Worm (Caenorhabditis elegans) whole organism, L1 larva: ENCODE data around the gene mup-2.

Source experiments
- C04F5.9 ChIP-seq: sonication (generic microtip); optimal IDR thresholded peaks from 2 replicates; lab custom pipeline; 2016; ENCODE audit warnings: missing genetic modification characterization, missing compliant biosample characterization
- C16A3.4 ChIP-seq: fragments of 150-350 bp; optimal IDR thresholded peaks from 2 replicates; lab custom pipeline; 2014; ENCODE audit warnings: missing biosample characterization, missing genetic modification characterization
- C34B4.2 ChIP-seq: sonication (generic microtip); optimal IDR thresholded peaks from 2 replicates; lab custom pipeline; 2017; ENCODE audit warnings: mild to moderate bottlenecking, missing genetic modification characterization, missing compliant biosample characterization
- Y116A8C.19 ChIP-seq: sonication (generic microtip); optimal IDR thresholded peaks from 2 replicates; lab custom pipeline; 2016; ENCODE audit warnings: missing compliant biosample characterization, missing genetic modification characterization, borderline replicate concordance
- alr-1 ChIP-seq: fragments of 200-800 bp; sonication (Bioruptor generic); optimal IDR thresholded peaks from 2 replicates; lab custom pipeline; 2018; ENCODE audit warnings: borderline replicate concordance, mild to moderate bottlenecking, missing genetic modification characterization, missing compliant biosample characterization
- ama-1 ChIP-seq: fragments of 150-350 bp; optimal IDR thresholded peaks from 2 replicates; lab custom pipeline; 2014
- blmp-1 ChIP-seq: fragments of 150-350 bp; optimal IDR thresholded peaks from 2 replicates; lab custom pipeline; 2014; ENCODE audit warnings: missing biosample characterization, missing genetic modification characterization
- ceh-63 ChIP-seq: fragments of 200-800 bp; sonication (Bioruptor generic); optimal IDR thresholded peaks from 2 replicates; lab custom pipeline; 2018; ENCODE audit warnings: mild to moderate bottlenecking, missing genetic modification characterization, missing compliant biosample characterization
- ceh-8 ChIP-seq: fragments of 200-800 bp; sonication (Bioruptor generic); optimal IDR thresholded peaks from 2 replicates; lab custom pipeline; 2018; ENCODE audit warnings: mild to moderate bottlenecking, missing genetic modification characterization, moderate library complexity, missing compliant biosample characterization
- ceh-82 ChIP-seq, 3 experiments: fragments of 150-350 bp in 1 of 3; sonication (generic microtip) in 2 of 3; optimal IDR thresholded peaks; 2 replicates each; lab custom pipeline; 2014 to 2017; ENCODE audit warnings: missing biosample characterization in 3 of 3, missing genetic modification characterization in 3 of 3
- ceh-88 ChIP-seq: fragments of 200-800 bp; sonication (Bioruptor generic); IDR thresholded peaks from 2 replicates; pipeline ENCODE4 v1.3.6; 2022; ENCODE audit warnings: missing genetic modification characterization, missing compliant biosample characterization
- ceh-90 ChIP-seq: sonication (generic microtip); optimal IDR thresholded peaks from 2 replicates; lab custom pipeline; 2016; ENCODE audit warnings: missing genetic modification characterization, missing compliant biosample characterization
- ces-1 ChIP-seq: fragments of 150-350 bp; optimal IDR thresholded peaks from 2 replicates; lab custom pipeline; 2014; ENCODE audit warnings: missing biosample characterization, missing genetic modification reagents, missing genetic modification characterization
- efl-1 ChIP-seq, 4 experiments: fragments of 150-350 bp; optimal IDR thresholded peaks in 3 of 4; peaks in 1 of 4; 1 replicate in 1 of 4; 2 replicates in 3 of 4; lab custom pipeline; 2014; ENCODE audit warnings: missing biosample characterization in 2 of 4, missing genetic modification characterization in 2 of 4, missing genetic modification reagents in 2 of 4
- egl-13 ChIP-seq: sonication (generic microtip); optimal IDR thresholded peaks from 2 replicates; lab custom pipeline; 2016; ENCODE audit warnings: missing genotype, missing genetic modification reagents, missing genetic modification characterization, missing compliant biosample characterization
- elt-2 ChIP-seq: sonication (generic microtip); optimal IDR thresholded peaks from 2 replicates; lab custom pipeline; 2016; ENCODE audit warnings: missing genetic modification characterization, mild to moderate bottlenecking, inconsistent platforms, missing compliant biosample characterization, missing genetic modification reagents
- elt-3 ChIP-seq, 6 experiments: fragments of 150-350 bp in 1 of 6; sonication (generic microtip); optimal IDR thresholded peaks; 2 replicates each; lab custom pipeline; 2017 to 2018; ENCODE audit warnings: missing biosample characterization in 6 of 6, missing genetic modification characterization in 6 of 6, inconsistent platforms in 1 of 6
- fkh-10 ChIP-seq: sonication (generic microtip); optimal IDR thresholded peaks from 2 replicates; lab custom pipeline; 2017; ENCODE audit warnings: missing biosample characterization, missing genetic modification reagents, missing genetic modification characterization
- fkh-4 ChIP-seq: sonication (generic microtip); optimal IDR thresholded peaks from 2 replicates; lab custom pipeline; 2016; ENCODE audit warnings: missing compliant biosample characterization, missing genetic modification characterization, borderline replicate concordance
- fkh-8 ChIP-seq: sonication (generic microtip); optimal IDR thresholded peaks from 2 replicates; lab custom pipeline; 2016; ENCODE audit warnings: mild to moderate bottlenecking, missing genetic modification characterization, missing compliant biosample characterization
- grh-1 ChIP-seq: fragments of 200-800 bp; sonication (Bioruptor generic); IDR thresholded peaks from 2 replicates; pipeline ENCODE4 v1.3.6; 2022; ENCODE audit warnings: missing genetic modification reagents, missing genetic modification characterization, missing compliant biosample characterization
- hlh-4 ChIP-seq: sonication (generic microtip); optimal IDR thresholded peaks from 2 replicates; lab custom pipeline; 2016; ENCODE audit warnings: mild to moderate bottlenecking, missing genetic modification characterization, missing compliant biosample characterization
- jun-1 ChIP-seq: fragments of 150-350 bp; optimal IDR thresholded peaks from 2 replicates; lab custom pipeline; 2014; ENCODE audit warnings: missing biosample characterization, missing genetic modification reagents, missing genetic modification characterization
- lin-13 ChIP-seq: fragments of 150-350 bp; optimal IDR thresholded peaks from 2 replicates; lab custom pipeline; 2014; ENCODE audit warnings: missing biosample characterization, missing genetic modification reagents, missing genetic modification characterization
- lin-14 ChIP-seq: fragments of 200-800 bp; sonication (Bioruptor generic); optimal IDR thresholded peaks from 2 replicates; lab custom pipeline; 2018; ENCODE audit warnings: mild to moderate bottlenecking, missing genetic modification characterization, moderate library complexity, missing compliant biosample characterization
- lin-35 ChIP-seq, 2 experiments: fragments of 150-350 bp; optimal IDR thresholded peaks; 2 replicates each; lab custom pipeline; 2014; ENCODE audit warnings: missing biosample characterization in 2 of 2, missing genetic modification characterization in 2 of 2, missing genetic modification reagents in 2 of 2
- lsy-2 ChIP-seq, 2 experiments: fragments of 150-350 bp; optimal IDR thresholded peaks; 2 replicates each; lab custom pipeline; 2014; ENCODE audit warnings: missing biosample characterization in 2 of 2, missing genetic modification characterization in 2 of 2
- mab-9 ChIP-seq: fragments of 200-800 bp; sonication (Bioruptor generic); IDR thresholded peaks from 2 replicates; pipeline ENCODE4 v1.3.6; 2022; ENCODE audit warnings: missing genetic modification reagents, missing genetic modification characterization, missing compliant biosample characterization
- mef-2 ChIP-seq: fragments of 150-350 bp; optimal IDR thresholded peaks from 2 replicates; lab custom pipeline; 2014; ENCODE audit warnings: missing biosample characterization, missing genetic modification characterization
- nhr-20 ChIP-seq: sonication (generic microtip); optimal IDR thresholded peaks from 2 replicates; lab custom pipeline; 2016; ENCODE audit warnings: mild to moderate bottlenecking, missing genetic modification characterization, missing compliant biosample characterization
- nhr-28 ChIP-seq: fragments of 150-350 bp; optimal IDR thresholded peaks from 2 replicates; lab custom pipeline; 2014; ENCODE audit warnings: missing biosample characterization, missing genetic modification characterization
- nhr-47 ChIP-seq: sonication (generic microtip); optimal IDR thresholded peaks from 2 replicates; lab custom pipeline; 2016; ENCODE audit warnings: mild to moderate bottlenecking, missing genetic modification characterization, moderate library complexity, missing compliant biosample characterization
- nhr-71 ChIP-seq: sonication (generic microtip); optimal IDR thresholded peaks from 2 replicates; lab custom pipeline; 2016; ENCODE audit warnings: mild to moderate bottlenecking, missing genetic modification characterization, moderate library complexity, missing compliant biosample characterization
- nhr-84 ChIP-seq: sonication (generic microtip); optimal IDR thresholded peaks from 2 replicates; lab custom pipeline; 2017; ENCODE audit warnings: missing biosample characterization, missing genetic modification characterization
- pqm-1 ChIP-seq: sonication (generic microtip); optimal IDR thresholded peaks from 3 replicates; lab custom pipeline; 2017; ENCODE audit warnings: missing biosample characterization, missing genetic modification characterization
- skn-1 ChIP-seq: fragments of 150-350 bp; optimal IDR thresholded peaks from 2 replicates; lab custom pipeline; 2014; ENCODE audit warnings: missing biosample characterization, missing genetic modification characterization
- snpc-4 ChIP-seq: fragments of 150-350 bp; optimal IDR thresholded peaks from 2 replicates; lab custom pipeline; 2014; ENCODE audit warnings: missing biosample characterization, missing genetic modification characterization
- snu-23 ChIP-seq: sonication (generic microtip); optimal IDR thresholded peaks from 2 replicates; lab custom pipeline; 2016; ENCODE audit warnings: missing genetic modification characterization, missing compliant biosample characterization
- sptf-1 ChIP-seq: fragments of 150-350 bp; optimal IDR thresholded peaks from 2 replicates; lab custom pipeline; 2014; ENCODE audit warnings: missing biosample characterization, missing genetic modification characterization
- sup-37 ChIP-seq: fragments of 200-800 bp; sonication (Bioruptor generic); optimal IDR thresholded peaks from 2 replicates; lab custom pipeline; 2018; ENCODE audit warnings: mild to moderate bottlenecking, missing genetic modification characterization, missing compliant biosample characterization
- swsn-7 ChIP-seq: sonication (generic microtip); optimal IDR thresholded peaks from 2 replicates; lab custom pipeline; 2016; ENCODE audit warnings: missing genetic modification characterization, missing compliant biosample characterization
- unc-130 ChIP-seq: fragments of 150-350 bp; optimal IDR thresholded peaks from 2 replicates; lab custom pipeline; 2017; ENCODE audit warnings: missing biosample characterization, missing genetic modification characterization, inconsistent platforms
- unc-62 ChIP-seq: fragments of 150-350 bp; optimal IDR thresholded peaks from 2 replicates; lab custom pipeline; 2014; ENCODE audit warnings: missing biosample characterization, missing genetic modification reagents, missing genetic modification characterization
- unc-86 ChIP-seq: sonication (generic microtip); optimal IDR thresholded peaks from 2 replicates; lab custom pipeline; 2016; ENCODE audit warnings: missing genetic modification characterization, missing compliant biosample characterization
- vab-15 ChIP-seq: sonication (generic microtip); optimal IDR thresholded peaks from 2 replicates; lab custom pipeline; 2017; ENCODE audit warnings: missing genotype, mild to moderate bottlenecking, missing genetic modification characterization, missing compliant biosample characterization

Gene mup-2

ce11 chrX:6410177-6410765, at the start of gene mup-2 (continued):
- TF ChIP-seq sptf-1 (tag; lab: Kevin White, UChicago) (no peak), sup-37 (peak; percentile 9), jun-1 (tag; lab: Kevin White, UChicago) (no peak), C04F5.9 (tag; lab: Kevin White, UChicago) (no peak), efl-1 (optimal IDR thresholded peaks at IDR 0.05; lab: Kevin White, UChicago) (peak in 1 of 2 experiments; percentile 21), efl-1 (GFP tag; optimal IDR thresholded peaks at IDR 0.05 in 1 of 2; lab: Kevin White, UChicago) (peak in 1 of 2 experiments; percentile 0), fkh-4 (tag; lab: Kevin White, UChicago) (peak; percentile 13), ceh-8 (GFP tag; lab: Kevin White, UChicago) (no peak), blmp-1 (tag; lab: Kevin White, UChicago) (no peak), egl-13 (tag; lab: Kevin White, UChicago) (no peak), lsy-2 (tag; optimal IDR thresholded peaks at IDR 0.05; lab: Kevin White, UChicago) (peak; percentile 22 to 60), swsn-7 (tag; lab: Kevin White, UChicago) (peak; percentile 24), nhr-47 (peak; percentile 18), ces-1 (no peak), mef-2 (tag; lab: Kevin White, UChicago) (no peak), alr-1 (no peak), grh-1 (no peak), skn-1 (tag; lab: Kevin White, UChicago) (no peak), fkh-10 (GFP tag; lab: Kevin White, UChicago) (no peak), mab-9 (GFP tag; lab: Robert Waterston, UW) (no peak), snpc-4 (no peak), snu-23 (GFP tag; lab: Kevin White, UChicago) (peak; percentile 61), lin-13 (GFP tag; lab: Kevin White, UChicago) (no peak)

ce11 chrX:6458467-6458866, 48.4 kb upstream of the mup-2 start:
- no peak for TF ChIP-seq ceh-82 (tag; optimal IDR thresholded peaks at IDR 0.05; lab: Kevin White, UChicago)
- no peak for TF ChIP-seq elt-3 (tag; optimal IDR thresholded peaks at IDR 0.05; lab: Kevin White, UChicago)
- TF ChIP-seq elt-2 (tag; lab: Kevin White, UChicago) = no peak
- no peak for TF ChIP-seq fkh-10 (GFP tag; lab: Kevin White, UChicago)
- TF ChIP-seq unc-86 = no peak
- TF ChIP-seq ceh-63 = no peak
- no peak for TF ChIP-seq jun-1 (tag; lab: Kevin White, UChicago)
- TF ChIP-seq fkh-8 (tag; lab: Kevin White, UChicago) = no peak
- TF ChIP-seq hlh-4 (tag; lab: Kevin White, UChicago) = no peak
- TF ChIP-seq unc-130 (tag; lab: Kevin White, UChicago) = no peak
- TF ChIP-seq Y116A8C.19 (tag; lab: Kevin White, UChicago) = no peak
- no peak for TF ChIP-seq C04F5.9 (tag; lab: Kevin White, UChicago)
- TF ChIP-seq nhr-20 (tag; lab: Kevin White, UChicago) = no peak

- TF ChIP-seq elt-2 (tag; lab: Kevin White, UChicago) (peak; percentile 60), C34B4.2 (tag; lab: Kevin White, UChicago) (no peak)
These were observed 48.0 kb upstream of the mup-2 start for ce11 chrX:6458001-6458400.

ce11 chrX:6456567-6456966, 46.5 kb upstream of the mup-2 start, which contains the start of gene pept-1:
Gene pept-1, plus strand, starts transcription at chrX:6456872.
- no peak for TF ChIP-seq fkh-10 (GFP tag; lab: Kevin White, UChicago)
- TF ChIP-seq nhr-28 = no peak
- TF ChIP-seq lin-14 (GFP tag; lab: Kevin White, UChicago) = peak; percentile 26
- TF ChIP-seq nhr-20 (tag; lab: Kevin White, UChicago) = peak; percentile 21
- no peak for TF ChIP-seq fkh-8 (tag; lab: Kevin White, UChicago)
- peak; percentile 12 for TF ChIP-seq nhr-71 (tag; lab: Kevin White, UChicago)
- TF ChIP-seq ama-1 (lab: Kevin White, UChicago) = no peak
- TF ChIP-seq unc-62 (GFP tag; lab: Kevin White, UChicago) = no peak
- no peak for TF ChIP-seq C16A3.4 (tag; lab: Kevin White, UChicago)
- TF ChIP-seq elt-2 (tag; lab: Kevin White, UChicago) = peak; percentile 96
- TF ChIP-seq ceh-90 (tag; lab: Kevin White, UChicago) = no peak
- TF ChIP-seq vab-15 (tag; lab: Kevin White, UChicago) = no peak
- TF ChIP-seq nhr-84 = no peak
- peak; percentile 60 for TF ChIP-seq pqm-1 (tag; lab: Kevin White, UChicago)
- no peak for TF ChIP-seq ceh-88 (GFP tag; lab: Robert Waterston, UW)
- TF ChIP-seq lin-35 (GFP tag; optimal IDR thresholded peaks at IDR 0.05; lab: Kevin White, UChicago) = peak in 1 of 2 experiments; percentile 44
